Fruit fly (Drosophila melanogaster): Measurements from ENCODE around the gene CG33169.

CG33169 gene

DNA sequence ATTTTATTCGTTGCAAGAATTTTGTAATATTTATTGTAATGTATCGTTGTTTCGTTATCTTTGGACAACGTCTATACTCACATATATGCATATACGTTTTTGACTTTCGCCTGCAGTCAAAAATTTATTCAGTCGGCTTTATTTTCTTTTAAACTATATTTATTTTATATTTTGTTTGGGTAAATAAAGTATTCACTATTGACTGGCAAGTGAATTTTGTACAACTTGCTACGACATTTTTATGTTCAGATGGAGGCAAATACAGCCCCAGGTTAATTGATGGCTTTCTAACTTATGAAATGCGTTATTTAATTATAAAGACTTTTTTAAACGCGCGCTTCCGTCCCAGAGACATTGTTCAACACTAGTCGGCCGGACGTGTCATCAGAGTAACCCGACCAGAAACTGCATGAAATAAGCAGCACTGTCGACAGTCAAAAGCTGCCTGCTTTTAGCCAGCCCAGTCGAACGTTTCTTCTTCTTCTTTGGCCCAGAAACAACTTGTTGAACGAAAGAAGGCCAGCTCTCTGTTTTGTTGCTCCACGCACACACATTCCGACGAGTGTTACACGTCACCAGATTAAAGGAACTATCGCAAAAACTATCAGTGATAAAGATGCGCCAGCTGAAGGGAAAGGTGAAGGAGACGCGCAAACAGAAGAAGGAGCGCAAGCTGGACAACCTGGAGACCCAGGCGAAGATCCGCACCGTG, at the start of gene CG33169 (continued):
- TF ChIP-seq ci (GFP tag; IDR thresholded peaks at IDR 0.05), result peak; percentile 92
- peak; percentile 58 for TF ChIP-seq nom (GFP tag; optimal IDR thresholded peaks at IDR 0.05)
- TF ChIP-seq D (optimal IDR thresholded peaks at IDR 0.05), result no peak
- no peak for TF ChIP-seq D (GFP tag; optimal IDR thresholded peaks at IDR 0.05)
- no peak for TF ChIP-seq wor (GFP tag; IDR thresholded peaks at IDR 0.05)
- peak; percentile 76 for TF ChIP-seq CG17829 (tag; optimal IDR thresholded peaks at IDR 0.05)
- TF ChIP-seq grau (tag; optimal IDR thresholded peaks at IDR 0.05), result peak; percentile 70
- peak; percentile 46 for TF ChIP-seq CG18476 (GFP tag; optimal IDR thresholded peaks at IDR 0.05)
- TF ChIP-seq esg (GFP tag; conservative IDR thresholded peaks at IDR 0.05), result no peak; the same call in 1 of the 2 replicates
- TF ChIP-seq CG6272 (GFP tag; IDR thresholded peaks at IDR 0.05), result peak; percentile 57; the same call in 1 of the 2 replicates
- TF ChIP-seq Doc2 (GFP tag; IDR thresholded peaks at IDR 0.05), result peak; percentile 70; the same call in 1 of the 2 replicates
- TF ChIP-seq wek (GFP tag; optimal IDR thresholded peaks at IDR 0.05), result peak; percentile 54
- TF ChIP-seq CG1603 (tag; optimal IDR thresholded peaks at IDR 0.05), result peak; percentile 95
- TF ChIP-seq CG34422 (GFP tag; IDR thresholded peaks at IDR 0.05), result peak; percentile 95
- peak; percentile 60 for TF ChIP-seq Dref (GFP tag; IDR thresholded peaks at IDR 0.05)
- peak; percentile 69 for TF ChIP-seq CG7372 (GFP tag; IDR thresholded peaks at IDR 0.05)
- TF ChIP-seq CG8944 (GFP tag; optimal IDR thresholded peaks at IDR 0.05), result peak; percentile 90
- TF ChIP-seq dmrt99B (tag; optimal IDR thresholded peaks at IDR 0.05), result peak; percentile 61
- TF ChIP-seq sna (GFP tag; IDR thresholded peaks at IDR 0.05; ENCODE audit: partially characterized antibody), result peak; percentile 39; the same call in 1 of the 2 replicates
- peak; percentile 62 for TF ChIP-seq Scr (GFP tag; IDR thresholded peaks at IDR 0.05; ENCODE audit: partially characterized antibody)
- TF ChIP-seq CG11696 (GFP tag; IDR thresholded peaks at IDR 0.05), result no peak
- TF ChIP-seq Poxn (GFP tag; IDR thresholded peaks at IDR 0.05), result no peak
- peak; percentile 75 for TF ChIP-seq trem (tag; optimal IDR thresholded peaks at IDR 0.05)
- 0 out of 2 replicates have a peak, but pooled peaks have one; percentile 24 for TF ChIP-seq Lim3 (GFP tag; IDR thresholded peaks at IDR 0.05)
- TF ChIP-seq CG4820 (GFP tag; optimal IDR thresholded peaks at IDR 0.05), result peak; percentile 71
- TF ChIP-seq pho (GFP tag; optimal IDR thresholded peaks at IDR 0.05), result peak; percentile 91
- peak; percentile 71 for TF ChIP-seq bbx (GFP tag; IDR thresholded peaks at IDR 0.05; ENCODE audit: partially characterized antibody)
- peak; percentile 91 for TF ChIP-seq ken (GFP tag; IDR thresholded peaks at IDR 0.05)
- peak; percentile 91 for TF ChIP-seq ash1 (GFP tag; optimal IDR thresholded peaks at IDR 0.05)
- TF ChIP-seq rib (GFP tag; IDR thresholded peaks at IDR 0.05), result peak; percentile 89
- peak; percentile 85 for TF ChIP-seq dm (GFP tag; optimal IDR thresholded peaks at IDR 0.05)
- peak; percentile 86 for TF ChIP-seq CG18599 (GFP tag; optimal IDR thresholded peaks at IDR 0.05)
- TF ChIP-seq toy (GFP tag; IDR thresholded peaks at IDR 0.05), result peak; percentile 50; the same call in 1 of the 2 replicates
- TF ChIP-seq sens-2 (GFP tag; IDR thresholded peaks at IDR 0.05), result peak; percentile 26; the same call in 1 of the 2 replicates
- peak; percentile 91 for TF ChIP-seq Dad (GFP tag; optimal IDR thresholded peaks at IDR 0.05)
- TF ChIP-seq repo (GFP tag; optimal IDR thresholded peaks at IDR 0.05), result peak; percentile 87
- peak; percentile 77 for TF ChIP-seq Abd-B (GFP tag; optimal IDR thresholded peaks at IDR 0.05)
- peak; percentile 83 for TF ChIP-seq ase (GFP tag; IDR thresholded peaks at IDR 0.05)
- peak; percentile 84 for TF ChIP-seq CG4282 (GFP tag; optimal IDR thresholded peaks at IDR 0.05)
- TF ChIP-seq CG7745 (tag; optimal IDR thresholded peaks at IDR 0.05), result no peak
- TF ChIP-seq HLH4C (GFP tag; IDR thresholded peaks at IDR 0.05; ENCODE audit: partially characterized antibody), result peak; percentile 49; the same call in 1 of the 3 replicates
- no peak for TF ChIP-seq CG6654 (GFP tag; optimal IDR thresholded peaks at IDR 0.05)
- peak; percentile 76 for TF ChIP-seq CG4424 (GFP tag; optimal IDR thresholded peaks at IDR 0.05)
- TF ChIP-seq CG15073 (GFP tag; optimal IDR thresholded peaks at IDR 0.05), result no peak
- peak; percentile 93 for TF ChIP-seq CG12659 (GFP tag; optimal IDR thresholded peaks at IDR 0.05)
- TF ChIP-seq zfh1 (GFP tag; IDR thresholded peaks at IDR 0.05), result peak; percentile 89
- TF ChIP-seq CG13123 (GFP tag; optimal IDR thresholded peaks at IDR 0.05), result peak; percentile 60
- no peak for TF ChIP-seq br (optimal IDR thresholded peaks at IDR 0.05)
- TF ChIP-seq nerfin-1 (tag; optimal IDR thresholded peaks at IDR 0.05), result peak; percentile 60
- TF ChIP-seq CG3407 (GFP tag; optimal IDR thresholded peaks at IDR 0.05), result peak; percentile 65
